Worm (Caenorhabditis elegans) whole organism, mixed stage, embryonic: ENCODE results near the gene nceh-1.

Experiments used
- M03D4.4 ChIP-seq: sonication (generic microtip); optimal IDR thresholded peaks from 2 replicates; lab custom pipeline; 2017; ENCODE audit warnings: mild to moderate bottlenecking, missing genetic modification characterization, missing compliant biosample characterization
- blmp-1 ChIP-seq: fragments of 150-350 bp; optimal IDR thresholded peaks from 2 replicates; lab custom pipeline; 2014; ENCODE audit warnings: missing biosample characterization, missing genetic modification characterization
- ceh-39 ChIP-seq: fragments of 150-350 bp; optimal IDR thresholded peaks from 2 replicates; lab custom pipeline; 2014; ENCODE audit warnings: missing biosample characterization, missing genetic modification characterization
- ceh-43 ChIP-seq: fragments of 200-800 bp; sonication (Bioruptor generic); optimal IDR thresholded peaks from 2 replicates; lab custom pipeline; 2018; ENCODE audit warnings: mild to moderate bottlenecking, missing genetic modification characterization, moderate library complexity, missing compliant biosample characterization
- ceh-83 ChIP-seq: fragments of 200-800 bp; sonication (Bioruptor generic); optimal IDR thresholded peaks from 2 replicates; lab custom pipeline; 2018; ENCODE audit warnings: mild to moderate bottlenecking, missing genetic modification characterization, missing compliant biosample characterization
- ces-1 ChIP-seq: fragments of 150-350 bp; optimal IDR thresholded peaks from 2 replicates; lab custom pipeline; 2014; ENCODE audit warnings: missing biosample characterization, missing genetic modification reagents, missing genetic modification characterization
- cnd-1 ChIP-seq: fragments of 200-800 bp; sonication (Bioruptor generic); optimal IDR thresholded peaks from 2 replicates; lab custom pipeline; 2018; ENCODE audit warnings: mild to moderate bottlenecking, missing genetic modification characterization, missing compliant biosample characterization
- drap-1 ChIP-seq: fragments of 200-800 bp; sonication (Bioruptor generic); optimal IDR thresholded peaks from 3 replicates; lab custom pipeline; 2018; ENCODE audit warnings: mild to moderate bottlenecking, missing genetic modification characterization, missing compliant biosample characterization
- elt-1 ChIP-seq: sonication (generic microtip); optimal IDR thresholded peaks from 2 replicates; lab custom pipeline; 2017; ENCODE audit warnings: missing genetic modification characterization, mild to moderate bottlenecking, missing compliant biosample characterization, antibody characterized with exemption, moderate library complexity, borderline replicate concordance; ENCODE audit not compliant: insufficient read depth
- elt-3 ChIP-seq: fragments of 150-350 bp; optimal IDR thresholded peaks from 2 replicates; lab custom pipeline; 2014; ENCODE audit warnings: missing biosample characterization, missing genetic modification characterization
- ham-2 ChIP-seq: fragments of 200-800 bp; sonication (Bioruptor generic); optimal IDR thresholded peaks from 2 replicates; lab custom pipeline; 2018; ENCODE audit warnings: mild to moderate bottlenecking, missing genetic modification characterization, missing compliant biosample characterization
- hlh-1 ChIP-seq: fragments of 150-350 bp; optimal IDR thresholded peaks from 2 replicates; lab custom pipeline; 2014; ENCODE audit warnings: missing biosample characterization, missing genetic modification reagents, missing genetic modification characterization
- lin-13 ChIP-seq: fragments of 150-350 bp; optimal IDR thresholded peaks from 2 replicates; lab custom pipeline; 2014; ENCODE audit warnings: missing biosample characterization, missing genetic modification characterization
- lin-32 ChIP-seq: fragments of 200-800 bp; sonication (Bioruptor generic); optimal IDR thresholded peaks from 2 replicates; lab custom pipeline; 2018; ENCODE audit warnings: mild to moderate bottlenecking, missing genetic modification characterization, missing compliant biosample characterization
- mab-5 ChIP-seq: fragments of 150-350 bp; optimal IDR thresholded peaks from 2 replicates; lab custom pipeline; 2014; ENCODE audit warnings: missing biosample characterization, missing genetic modification characterization
- mep-1 ChIP-seq: fragments of 150-350 bp; optimal IDR thresholded peaks from 2 replicates; lab custom pipeline; 2017; ENCODE audit warnings: missing biosample characterization, missing genetic modification reagents, missing genetic modification characterization, inconsistent platforms
- mls-2 ChIP-seq: sonication (generic microtip); optimal IDR thresholded peaks from 2 replicates; lab custom pipeline; 2016; ENCODE audit warnings: mild to moderate bottlenecking, missing genetic modification characterization, moderate library complexity, missing compliant biosample characterization
- nhr-12 ChIP-seq: fragments of 150-350 bp; optimal IDR thresholded peaks from 2 replicates; lab custom pipeline; 2014; ENCODE audit warnings: missing biosample characterization, missing genetic modification characterization
- nhr-237 ChIP-seq: fragments of 150-350 bp; optimal IDR thresholded peaks from 2 replicates; lab custom pipeline; 2014; ENCODE audit warnings: missing biosample characterization, missing genetic modification characterization
- nhr-28 ChIP-seq: fragments of 150-350 bp; optimal IDR thresholded peaks from 2 replicates; lab custom pipeline; 2014; ENCODE audit warnings: missing biosample characterization, missing genetic modification characterization
- nhr-76 ChIP-seq: sonication (generic microtip); optimal IDR thresholded peaks from 2 replicates; lab custom pipeline; 2017; ENCODE audit warnings: missing biosample characterization, missing genetic modification characterization
- sem-2 ChIP-seq: fragments of 200-800 bp; sonication (Bioruptor generic); optimal IDR thresholded peaks from 2 replicates; lab custom pipeline; 2018; ENCODE audit warnings: mild to moderate bottlenecking, missing genetic modification characterization, missing compliant biosample characterization
- snpc-4 ChIP-seq: fragments of 150-350 bp; optimal IDR thresholded peaks from 2 replicates; lab custom pipeline; 2014; ENCODE audit warnings: missing biosample characterization, missing genetic modification characterization
- sptf-1 ChIP-seq: sonication (generic microtip); optimal IDR thresholded peaks from 2 replicates; lab custom pipeline; 2017; ENCODE audit warnings: mild to moderate bottlenecking, missing genetic modification characterization, moderate library complexity, missing compliant biosample characterization
- tbx-8 ChIP-seq: fragments of 200-800 bp; sonication (Bioruptor generic); optimal IDR thresholded peaks from 2 replicates; lab custom pipeline; 2018; ENCODE audit warnings: mild to moderate bottlenecking, missing genetic modification characterization, moderate library complexity, missing compliant biosample characterization
- unc-120 ChIP-seq: sonication (generic microtip); optimal IDR thresholded peaks from 2 replicates; lab custom pipeline; 2017; ENCODE audit warnings: missing genetic modification characterization, missing compliant biosample characterization; ENCODE audit not compliant: poor library complexity, severe bottlenecking
- unc-39 ChIP-seq: fragments of 150-350 bp; optimal IDR thresholded peaks from 2 replicates; lab custom pipeline; 2014; ENCODE audit warnings: missing biosample characterization, missing genetic modification characterization
- unc-62 ChIP-seq: fragments of 150-350 bp; optimal IDR thresholded peaks from 2 replicates; lab custom pipeline; 2014; ENCODE audit warnings: missing biosample characterization, missing genetic modification reagents, missing genetic modification characterization
- ztf-11 ChIP-seq: fragments of 150-350 bp; optimal IDR thresholded peaks from 2 replicates; lab custom pipeline; 2014; ENCODE audit warnings: missing biosample characterization, missing genetic modification characterization

The nceh-1 gene

ce11 chrV:19356717-19357116 is 20.5 kb upstream of the nceh-1 start:
- TF ChIP-seq mep-1 (tag; lab: Kevin White, UChicago) (no peak), ceh-43 (GFP tag; lab: Kevin White, UChicago) (peak; percentile 66)

DNA sequence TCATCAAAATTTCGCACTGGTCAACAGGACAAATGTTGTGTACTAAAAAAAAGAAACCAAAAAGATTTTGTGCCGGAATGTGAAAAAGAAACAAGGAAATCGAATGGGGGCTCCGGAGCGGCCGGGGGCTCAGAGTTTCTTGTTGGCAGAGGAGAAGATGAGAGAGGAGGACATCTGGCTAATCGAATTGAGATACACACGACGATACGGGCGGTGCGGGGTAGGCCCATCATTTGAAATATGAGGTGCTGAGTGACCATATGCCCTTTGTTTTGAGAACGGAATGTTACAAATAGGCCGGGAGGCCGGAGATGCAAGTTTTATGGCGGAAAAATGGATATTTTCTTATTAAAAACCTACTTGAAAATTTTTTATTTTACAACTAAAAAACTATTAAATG is 19.2 kb upstream of the nceh-1 start:
- TF ChIP-seq hlh-1 (tag; lab: Kevin White, UChicago) (peak; percentile 44), ceh-43 (GFP tag; lab: Kevin White, UChicago) (no peak), ces-1 (GFP tag; lab: Kevin White, UChicago) (peak; percentile 76), elt-3 (tag; lab: Kevin White, UChicago) (no peak)
- TF ChIP-seq, all 35 proteins: peak for 2

DNA sequence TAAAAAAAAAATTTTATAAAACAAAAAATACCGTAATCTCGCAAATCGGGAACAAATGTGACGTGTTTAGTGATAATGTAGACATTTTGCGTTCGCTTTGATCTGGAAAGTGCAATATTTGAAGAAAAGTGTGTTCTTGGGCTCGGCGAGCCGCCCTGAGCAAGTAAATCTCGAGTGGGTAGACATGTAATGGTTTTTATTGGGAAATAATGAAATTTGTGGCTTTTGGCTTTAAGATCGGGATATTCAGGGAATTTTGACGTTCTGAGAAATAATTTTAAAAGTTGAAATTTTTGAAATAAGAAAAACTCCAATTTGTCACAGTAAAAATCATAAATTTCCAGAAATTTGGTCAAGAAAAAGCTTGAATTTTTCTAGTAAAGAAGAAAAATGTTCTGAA is 14.7 kb upstream of the nceh-1 start, which contains the start of gene C14B4.2:
Gene C14B4.2 (minus strand): TSS at position 101 of the 400 bp plus-strand sequence.
- TF ChIP-seq tbx-8 (GFP tag; lab: Kevin White, UChicago) (no peak), mep-1 (tag; lab: Kevin White, UChicago) (no peak), ztf-11 (tag; lab: Kevin White, UChicago) (no peak)

DNA sequence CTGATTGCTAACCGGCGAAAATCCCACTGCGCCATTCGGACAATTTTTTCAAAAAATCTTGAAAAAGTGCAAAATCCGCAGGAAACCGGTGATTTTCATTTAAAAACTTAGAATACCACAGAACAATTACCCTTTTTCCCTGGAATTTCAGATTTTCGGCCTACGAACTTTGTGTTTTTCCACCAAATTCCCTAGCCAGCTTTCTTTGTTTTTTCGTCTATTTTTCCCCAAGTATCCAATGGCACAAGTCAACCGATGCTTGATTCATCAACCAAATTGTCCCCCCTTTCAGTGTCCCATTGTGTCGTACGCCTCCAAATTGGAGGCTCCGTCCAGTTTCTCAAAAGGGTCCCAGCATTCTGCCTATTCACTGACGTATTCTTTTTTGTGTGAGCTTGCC is 7.1 kb upstream of the nceh-1 start, which contains the start of gene Y43F8A.1:
Gene Y43F8A.1 (plus strand): TSS at position 301 of the 400 bp plus-strand sequence.
- TF ChIP-seq ceh-83 (GFP tag; lab: Kevin White, UChicago): no peak
- no peak for TF ChIP-seq ceh-43 (GFP tag; lab: Kevin White, UChicago)
- no peak for TF ChIP-seq snpc-4 (tag; lab: Kevin White, UChicago)
- no peak for TF ChIP-seq ham-2 (GFP tag; lab: Kevin White, UChicago)
- no peak for TF ChIP-seq cnd-1 (tag; lab: Kevin White, UChicago)
- no peak for TF ChIP-seq ceh-39 (tag; lab: Kevin White, UChicago)
- no peak for TF ChIP-seq elt-3 (tag; lab: Kevin White, UChicago)
- no peak for TF ChIP-seq mls-2 (tag; lab: Kevin White, UChicago)
- TF ChIP-seq sem-2 (GFP tag; lab: Kevin White, UChicago): no peak
- no peak for TF ChIP-seq drap-1 (GFP tag; lab: Kevin White, UChicago)
- TF ChIP-seq nhr-12 (tag; lab: Kevin White, UChicago): no peak
- no peak for TF ChIP-seq lin-13 (tag; lab: Kevin White, UChicago)
- TF ChIP-seq hlh-1 (tag; lab: Kevin White, UChicago): no peak
- no peak for TF ChIP-seq unc-62 (GFP tag; lab: Kevin White, UChicago)
- TF ChIP-seq unc-120 (tag; lab: Kevin White, UChicago): no peak
- TF ChIP-seq M03D4.4 (tag; lab: Kevin White, UChicago): no peak
- TF ChIP-seq lin-32 (GFP tag; lab: Kevin White, UChicago): no peak
- TF ChIP-seq unc-39 (tag; lab: Kevin White, UChicago): no peak
- TF ChIP-seq ces-1 (GFP tag; lab: Kevin White, UChicago): no peak

DNA sequence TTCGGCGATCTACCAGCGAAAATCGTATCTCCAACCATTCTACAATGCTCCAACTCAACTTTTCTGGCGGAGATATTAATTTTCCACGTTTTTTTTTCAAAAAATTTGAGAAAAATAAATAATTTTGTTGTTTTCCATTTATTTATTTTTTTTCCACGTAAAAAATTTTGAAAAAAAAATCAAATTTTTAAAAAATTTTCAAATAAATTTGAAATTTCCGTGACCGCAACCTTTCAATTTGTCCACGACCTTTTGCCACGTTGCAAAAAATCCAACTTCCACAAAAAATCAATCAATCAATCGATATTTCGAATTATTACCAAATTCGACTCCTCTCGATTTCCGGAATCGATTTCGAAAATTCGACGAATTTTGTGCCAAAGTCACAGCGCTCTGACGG is 6.0 kb upstream of the nceh-1 start, which contains the start of gene Y43F8A.2:
Gene Y43F8A.2 (plus strand): TSS at position 301 of the 400 bp plus-strand sequence.
- TF ChIP-seq nhr-28 (tag; lab: Kevin White, UChicago) (no peak), unc-39 (tag; lab: Kevin White, UChicago) (no peak), mab-5 (no peak), M03D4.4 (tag; lab: Kevin White, UChicago) (no peak), sptf-1 (tag; lab: Kevin White, UChicago) (no peak), nhr-76 (no peak), elt-1 (tag; lab: Kevin White, UChicago) (no peak), sem-2 (GFP tag; lab: Kevin White, UChicago) (no peak), unc-120 (tag; lab: Kevin White, UChicago) (no peak), mls-2 (tag; lab: Kevin White, UChicago) (no peak), ceh-39 (tag; lab: Kevin White, UChicago) (no peak), elt-3 (tag; lab: Kevin White, UChicago) (no peak)

DNA sequence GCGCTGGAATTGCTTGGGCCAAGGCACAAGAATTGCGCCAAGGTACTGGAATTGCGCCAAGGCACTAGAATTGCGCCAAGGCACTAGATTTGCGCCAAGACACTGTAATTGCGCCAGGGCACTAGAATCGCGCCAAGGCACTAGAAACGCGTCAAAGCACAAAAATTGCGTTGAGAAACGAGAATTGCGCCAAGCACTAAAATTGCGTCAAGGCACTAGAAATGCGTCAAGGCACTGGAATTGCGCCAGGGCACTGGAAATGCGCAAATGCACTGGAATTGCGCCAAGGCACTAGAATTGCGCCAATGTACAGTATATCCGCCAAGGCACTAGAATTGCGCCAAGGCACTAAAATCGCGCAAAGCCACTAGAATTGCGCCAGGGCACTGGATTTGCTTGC is 5.5 kb upstream of the nceh-1 start:
- TF ChIP-seq lin-13 (tag; lab: Kevin White, UChicago) (no peak), M03D4.4 (tag; lab: Kevin White, UChicago) (no peak), nhr-76 (no peak), elt-3 (tag; lab: Kevin White, UChicago) (no peak), unc-62 (GFP tag; lab: Kevin White, UChicago) (no peak), ceh-39 (tag; lab: Kevin White, UChicago) (no peak), nhr-237 (tag; lab: Kevin White, UChicago) (no peak), nhr-28 (tag; lab: Kevin White, UChicago) (no peak), sptf-1 (tag; lab: Kevin White, UChicago) (peak; percentile 13), drap-1 (GFP tag; lab: Kevin White, UChicago) (peak; percentile 59), mab-5 (no peak), blmp-1 (tag; lab: Kevin White, UChicago) (no peak)
